Worm (Caenorhabditis elegans): Measurements from ENCODE around the gene nekl-3.

nekl-3 gene

ce11 chrX:12393786-12394308, 2.6 kb upstream of the nekl-3 start, which contains the start of gene F17E5.2:
F17E5.2 (plus strand) TSS chrX:12394258.
- TF ChIP-seq lin-32 (GFP tag; optimal IDR thresholded peaks at IDR 0.05) = peak; percentile 70
- TF ChIP-seq lin-13 (tag; optimal IDR thresholded peaks at IDR 0.05) = peak; percentile 90
- peak; percentile 85 for TF ChIP-seq nhr-237 (tag; optimal IDR thresholded peaks at IDR 0.05)
- TF ChIP-seq nhr-12 (tag; optimal IDR thresholded peaks at IDR 0.05) = no peak
- no peak for TF ChIP-seq ztf-11 (tag; optimal IDR thresholded peaks at IDR 0.05)
- peak; percentile 38 for TF ChIP-seq M03D4.4 (tag; optimal IDR thresholded peaks at IDR 0.05)
- TF ChIP-seq nhr-2 (tag; optimal IDR thresholded peaks at IDR 0.05) = peak; percentile 69
- no peak for TF ChIP-seq drap-1 (GFP tag; optimal IDR thresholded peaks at IDR 0.05)
- no peak for TF ChIP-seq ceh-39 (tag; optimal IDR thresholded peaks at IDR 0.05)
- peak; percentile 48 for TF ChIP-seq ces-1 (GFP tag; optimal IDR thresholded peaks at IDR 0.05)
- TF ChIP-seq pha-4 (tag; optimal IDR thresholded peaks at IDR 0.05) = peak; percentile 96
- TF ChIP-seq nhr-76 (tag; optimal IDR thresholded peaks at IDR 0.05) = no peak
- TF ChIP-seq hlh-1 (tag; optimal IDR thresholded peaks at IDR 0.05) = peak; percentile 83
- TF ChIP-seq snpc-4 (tag; optimal IDR thresholded peaks at IDR 0.05) = no peak
- TF ChIP-seq cnd-1 (tag; optimal IDR thresholded peaks at IDR 0.05) = peak; percentile 47
- no peak for TF ChIP-seq sptf-1 (tag; optimal IDR thresholded peaks at IDR 0.05)
- TF ChIP-seq unc-39 (tag; optimal IDR thresholded peaks at IDR 0.05) = no peak
- no peak for TF ChIP-seq tbx-8 (GFP tag; optimal IDR thresholded peaks at IDR 0.05)
- TF ChIP-seq elt-3 (tag; optimal IDR thresholded peaks at IDR 0.05) = no peak
- peak; percentile 93 for TF ChIP-seq mep-1 (tag; optimal IDR thresholded peaks at IDR 0.05)
- TF ChIP-seq ceh-83 (GFP tag; optimal IDR thresholded peaks at IDR 0.05) = no peak
- peak; percentile 76 for TF ChIP-seq unc-62 (GFP tag; optimal IDR thresholded peaks at IDR 0.05)
- TF ChIP-seq unc-120 (tag; optimal IDR thresholded peaks at IDR 0.05; ENCODE audit: poor library complexity, severe bottlenecking) = peak; percentile 67
- no peak for TF ChIP-seq ceh-43 (GFP tag; optimal IDR thresholded peaks at IDR 0.05)
- no peak for TF ChIP-seq elt-1 (tag; optimal IDR thresholded peaks at IDR 0.05; ENCODE audit: borderline replicate concordance, insufficient read depth)
- no peak for TF ChIP-seq sem-2 (GFP tag; optimal IDR thresholded peaks at IDR 0.05)
- peak; percentile 66 for TF ChIP-seq mls-2 (tag; optimal IDR thresholded peaks at IDR 0.05)
- TF ChIP-seq nhr-28 (tag; optimal IDR thresholded peaks at IDR 0.05) = no peak
- TF ChIP-seq mab-5 (tag; optimal IDR thresholded peaks at IDR 0.05) = peak; percentile 24
- TF ChIP-seq ham-2 (GFP tag; optimal IDR thresholded peaks at IDR 0.05) = peak; percentile 47
- TF ChIP-seq zip-8 (tag; optimal IDR thresholded peaks at IDR 0.05) = no peak
- TF ChIP-seq flh-1 (GFP tag; optimal IDR thresholded peaks at IDR 0.05) = no peak
- peak; percentile 66 for TF ChIP-seq lsy-2 (tag; optimal IDR thresholded peaks at IDR 0.05)
- no peak for TF ChIP-seq blmp-1 (tag; optimal IDR thresholded peaks at IDR 0.05)

DNA sequence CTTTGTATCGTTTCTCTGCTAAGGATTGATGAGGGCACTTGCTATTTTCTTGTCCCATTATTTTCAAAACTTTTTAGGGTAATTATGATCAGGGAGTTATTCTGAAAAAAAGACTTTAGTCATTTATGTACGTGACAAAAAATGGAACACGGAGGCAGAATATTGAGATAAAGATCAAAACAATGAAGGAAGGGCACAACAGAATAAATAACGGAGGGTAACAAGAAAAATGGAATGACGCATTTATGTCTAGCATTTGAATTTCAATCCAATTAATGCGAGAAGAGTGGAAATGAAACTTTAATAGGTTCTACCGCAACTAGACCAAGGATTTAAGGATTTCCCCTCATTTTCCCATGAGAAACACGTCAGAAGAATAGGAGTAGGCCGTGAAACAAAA, 13.0 kb downstream of the nekl-3 start, which contains the start of gene glb-13:
glb-13 (minus strand) TSS at position 101 of the 400 bp plus-strand sequence.
- no peak for TF ChIP-seq nhr-12 (tag; optimal IDR thresholded peaks at IDR 0.05)

DNA sequence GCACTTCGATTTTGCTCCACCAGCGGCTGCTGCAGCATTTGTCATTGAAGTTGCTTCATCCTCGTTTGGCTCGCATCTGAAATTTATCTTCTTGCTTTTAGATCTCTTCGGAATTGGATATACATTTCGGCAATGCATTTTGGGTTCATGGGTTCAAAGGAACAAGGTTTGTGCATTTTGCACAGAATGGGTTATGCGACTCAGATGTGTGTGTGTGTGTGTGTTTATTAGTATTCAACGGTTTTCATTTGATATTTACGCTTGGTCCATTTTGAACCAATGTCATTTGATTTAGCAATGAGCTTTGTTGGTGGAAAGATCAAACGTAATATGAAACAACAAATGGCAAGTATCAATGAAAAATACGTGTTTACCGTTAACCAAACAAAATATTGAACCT, 15.5 kb downstream of the nekl-3 start:
- TF ChIP-seq pha-4 (tag; optimal IDR thresholded peaks at IDR 0.05) (no peak), mab-5 (tag; optimal IDR thresholded peaks at IDR 0.05) (no peak), lsy-2 (tag; optimal IDR thresholded peaks at IDR 0.05) (no peak), unc-62 (GFP tag; optimal IDR thresholded peaks at IDR 0.05) (no peak), ztf-11 (tag; optimal IDR thresholded peaks at IDR 0.05) (no peak), nhr-237 (tag; optimal IDR thresholded peaks at IDR 0.05) (no peak), zip-8 (tag; optimal IDR thresholded peaks at IDR 0.05) (no peak), elt-1 (tag; optimal IDR thresholded peaks at IDR 0.05; ENCODE audit: borderline replicate concordance, insufficient read depth) (no peak), elt-3 (tag; optimal IDR thresholded peaks at IDR 0.05) (no peak), drap-1 (GFP tag; optimal IDR thresholded peaks at IDR 0.05) (no peak), snpc-4 (tag; optimal IDR thresholded peaks at IDR 0.05) (no peak), sem-2 (GFP tag; optimal IDR thresholded peaks at IDR 0.05) (no peak), mep-1 (tag; optimal IDR thresholded peaks at IDR 0.05) (no peak), nhr-28 (tag; optimal IDR thresholded peaks at IDR 0.05) (no peak), bed-3 (GFP tag; optimal IDR thresholded peaks at IDR 0.05) (no peak), unc-39 (tag; optimal IDR thresholded peaks at IDR 0.05) (no peak), lin-13 (tag; optimal IDR thresholded peaks at IDR 0.05) (no peak)

DNA sequence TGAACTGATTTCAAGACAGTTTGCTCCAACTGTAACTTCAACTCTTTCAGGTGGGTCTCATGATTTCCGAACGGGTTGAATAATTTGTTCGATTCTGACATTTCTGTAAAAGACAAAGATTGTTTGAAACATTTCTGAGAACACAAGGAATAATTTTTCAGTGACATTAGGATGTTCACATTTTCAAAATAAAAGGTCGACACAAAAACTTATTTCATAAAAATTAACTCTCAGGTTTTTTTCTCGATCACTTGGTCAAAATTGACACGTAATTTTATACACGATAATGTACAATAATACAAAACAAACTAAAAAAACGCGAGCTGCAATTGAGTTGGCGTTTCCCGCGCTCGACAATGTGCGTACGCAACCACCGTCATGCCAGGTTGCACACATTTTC, 20.0 kb downstream of the nekl-3 start, which contains the start of gene rif-1.2:
rif-1.2 (minus strand) TSS at position 101 of the 400 bp plus-strand sequence.
- TF ChIP-seq drap-1 (GFP tag; optimal IDR thresholded peaks at IDR 0.05) = no peak
- no peak for TF ChIP-seq sem-2 (GFP tag; optimal IDR thresholded peaks at IDR 0.05)
- no peak for TF ChIP-seq mab-5 (tag; optimal IDR thresholded peaks at IDR 0.05)
- TF ChIP-seq nhr-237 (tag; optimal IDR thresholded peaks at IDR 0.05) = no peak
- no peak for TF ChIP-seq hlh-1 (tag; optimal IDR thresholded peaks at IDR 0.05)
- TF ChIP-seq nhr-76 (tag; optimal IDR thresholded peaks at IDR 0.05) = no peak

Measured in whole organism, mixed stage, embryonic.